Fruit fly (Drosophila melanogaster) S2 (cell line): Measurements from ENCODE around the gene Lectin-galC1.

Experiments
- CG8478 ChIP-seq: fragments of >200 bp; optimal IDR thresholded peaks from 2 replicates; lab custom pipeline; 2018
- CTCF ChIP-seq, 2 experiments: fragments of >200 bp; optimal IDR thresholded peaks; 2 replicates each; lab custom pipeline; 2018

dm6 chr2L:19402667-19403066 is 14.6 kb upstream of the Lectin-galC1 start:
- TF ChIP-seq CTCF (optimal IDR thresholded peaks at IDR 0.05; lab: Kevin White, UChicago): no peak
- TF ChIP-seq CG8478: no peak
